Fruit fly (Drosophila melanogaster) whole organism, embryonic: ENCODE results near the gene Cnep1r2.
A peak's percentile ranks its signal among the peaks of the same experiment; 100 is the strongest.

ENCODE experiments used
- Atf6 ChIP-seq: fragments of 200-800 bp; sonication (Bioruptor generic); IDR thresholded peaks from 2 replicates; pipeline ENCODE4 v1.3.6; 2022; ENCODE audit warnings: missing biosample characterization, missing genetic modification characterization
- Blimp-1 ChIP-seq: fragments of 200-800 bp; sonication (Bioruptor generic); optimal IDR thresholded peaks from 3 replicates; lab custom pipeline; 2018; ENCODE audit warnings: missing biosample characterization, missing genetic modification characterization, mild to moderate bottlenecking, moderate library complexity, missing genetic modification reagents
- CG11723 ChIP-seq: fragments of 200-800 bp; sonication (Bioruptor generic); optimal IDR thresholded peaks from 2 replicates; lab custom pipeline; 2017; ENCODE audit warnings: missing biosample characterization, mild to moderate bottlenecking, missing genetic modification characterization
- CG12104 ChIP-seq: fragments of 200-800 bp; sonication (Bioruptor generic); optimal IDR thresholded peaks from 3 replicates; lab custom pipeline; 2016; ENCODE audit warnings: missing biosample characterization, missing genetic modification characterization
- CG12219 ChIP-seq: fragments of 200-800 bp; sonication (Bioruptor generic); optimal IDR thresholded peaks from 3 replicates; lab custom pipeline; 2018; ENCODE audit warnings: missing biosample characterization, mild to moderate bottlenecking, missing genetic modification characterization
- CG12659 ChIP-seq: fragments of 200-800 bp; sonication (Bioruptor generic); optimal IDR thresholded peaks from 3 replicates; lab custom pipeline; 2017; ENCODE audit warnings: mild to moderate bottlenecking, missing biosample characterization, missing genetic modification reagents, missing genetic modification characterization
- CG13123 ChIP-seq: fragments of 200-800 bp; sonication (Bioruptor generic); optimal IDR thresholded peaks from 2 replicates; lab custom pipeline; 2016; ENCODE audit warnings: missing biosample characterization, missing genetic modification characterization
- CG1647 ChIP-seq: fragments of 200-800 bp; sonication (Bioruptor generic); optimal IDR thresholded peaks from 3 replicates; lab custom pipeline; 2016; ENCODE audit warnings: missing biosample characterization, missing genetic modification characterization
- CG2129 ChIP-seq: fragments of 200-800 bp; sonication (Bioruptor generic); IDR thresholded peaks from 2 replicates; pipeline ENCODE4 v1.3.6; 2022; ENCODE audit warnings: missing biosample characterization, missing genetic modification characterization; ENCODE audit not compliant: partially characterized antibody
- CG2712 ChIP-seq: fragments of 200-800 bp; optimal IDR thresholded peaks from 3 replicates; lab custom pipeline; 2019; ENCODE audit warnings: missing biosample characterization, mild to moderate bottlenecking, missing genetic modification characterization, moderate library complexity
- CG30403 ChIP-seq: fragments of 200-800 bp; sonication (Bioruptor generic); optimal IDR thresholded peaks from 3 replicates; lab custom pipeline; 2016; ENCODE audit warnings: missing biosample characterization, missing genetic modification characterization
- CG32767 ChIP-seq: fragments of 200-800 bp; sonication (Bioruptor generic); IDR thresholded peaks from 2 replicates; pipeline ENCODE4 v1.3.6; 2022; ENCODE audit warnings: missing biosample characterization, missing genetic modification characterization
- CG6272 ChIP-seq: fragments of 200-800 bp; sonication (Bioruptor generic); IDR thresholded peaks from 2 replicates; pipeline ENCODE4 v1.3.6; 2022; ENCODE audit warnings: missing biosample characterization, missing genetic modification characterization
- CG7271 ChIP-seq: fragments of 200-800 bp; sonication (Bioruptor generic); optimal IDR thresholded peaks from 2 replicates; lab custom pipeline; 2018; ENCODE audit warnings: missing biosample characterization, mild to moderate bottlenecking, missing genetic modification characterization, moderate library complexity
- CG8359 ChIP-seq: fragments of 200-800 bp; sonication (Bioruptor generic); optimal IDR thresholded peaks from 2 replicates; lab custom pipeline; 2017; ENCODE audit warnings: missing biosample characterization, mild to moderate bottlenecking, missing genetic modification characterization, borderline replicate concordance
- CG8388 ChIP-seq: fragments of 200-800 bp; sonication (Bioruptor generic); optimal IDR thresholded peaks from 2 replicates; lab custom pipeline; 2019; ENCODE audit warnings: missing biosample characterization, mild to moderate bottlenecking, missing genetic modification characterization, moderate library complexity
- CG8478 ChIP-seq: fragments of >200 bp; optimal IDR thresholded peaks from 2 replicates; lab custom pipeline; 2018
- CG9437 ChIP-seq: fragments of 200-800 bp; sonication (Bioruptor generic); optimal IDR thresholded peaks from 2 replicates; lab custom pipeline; 2018; ENCODE audit warnings: missing biosample characterization, mild to moderate bottlenecking, missing genetic modification characterization
- CHES-1-like ChIP-seq: fragments of 200-800 bp; sonication (Bioruptor generic); optimal IDR thresholded peaks from 2 replicates; lab custom pipeline; 2016; ENCODE audit warnings: missing biosample characterization, missing genetic modification characterization
- D19A ChIP-seq: fragments of 200-800 bp; optimal IDR thresholded peaks from 3 replicates; lab custom pipeline; 2019; ENCODE audit warnings: missing biosample characterization, mild to moderate bottlenecking, missing genetic modification characterization, moderate library complexity
- D19B ChIP-seq: fragments of 200-800 bp; sonication (Bioruptor generic); optimal IDR thresholded peaks from 2 replicates; lab custom pipeline; 2017; ENCODE audit warnings: missing biosample characterization, mild to moderate bottlenecking, missing genetic modification characterization
- Deaf1 ChIP-seq: fragments of 200-800 bp; optimal IDR thresholded peaks from 3 replicates; lab custom pipeline; 2019; ENCODE audit warnings: missing biosample characterization, mild to moderate bottlenecking, missing genetic modification characterization, moderate library complexity
- Dip3 ChIP-seq: fragments of 200-800 bp; sonication (Bioruptor generic); optimal IDR thresholded peaks from 3 replicates; lab custom pipeline; 2016; ENCODE audit warnings: missing biosample characterization, missing genetic modification characterization
- Dll ChIP-seq: fragments of 200-800 bp; sonication (Bioruptor generic); IDR thresholded peaks from 4 replicates; pipeline ENCODE4 v1.3.6; 2022; ENCODE audit warnings: missing biosample characterization, missing genetic modification characterization; ENCODE audit not compliant: partially characterized antibody
- ERR ChIP-seq: fragments of 200-800 bp; sonication (Bioruptor generic); optimal IDR thresholded peaks from 2 replicates; lab custom pipeline; 2016; ENCODE audit warnings: missing biosample characterization, missing genetic modification characterization
- Elba2 ChIP-seq: fragments of 200-800 bp; sonication (Bioruptor generic); optimal IDR thresholded peaks from 3 replicates; lab custom pipeline; 2016; ENCODE audit warnings: missing biosample characterization, missing genetic modification characterization
- Gsc ChIP-seq: fragments of 200-800 bp; sonication (Bioruptor generic); IDR thresholded peaks from 2 replicates; pipeline ENCODE4 v1.3.6; 2022; ENCODE audit warnings: missing biosample characterization, missing genetic modification characterization
- Gug ChIP-seq: fragments of 200-800 bp; sonication (Bioruptor generic); IDR thresholded peaks from 4 replicates; pipeline ENCODE4 v1.3.6; 2022; ENCODE audit warnings: missing biosample characterization, missing genetic modification characterization
- Hmx ChIP-seq: fragments of 200-800 bp; sonication (Bioruptor generic); optimal IDR thresholded peaks from 2 replicates; lab custom pipeline; 2016; ENCODE audit warnings: missing biosample characterization, missing genetic modification characterization
- Hsf ChIP-seq: fragments of 200-800 bp; sonication (Bioruptor generic); optimal IDR thresholded peaks from 3 replicates; lab custom pipeline; 2016; ENCODE audit warnings: missing biosample characterization, missing genetic modification characterization
- MESR4 ChIP-seq: fragments of 200-800 bp; sonication (Bioruptor generic); optimal IDR thresholded peaks from 2 replicates; lab custom pipeline; 2018; ENCODE audit warnings: missing biosample characterization, mild to moderate bottlenecking, missing genetic modification characterization, moderate library complexity
- Ptx1 ChIP-seq: fragments of 200-800 bp; sonication (Bioruptor generic); IDR thresholded peaks from 2 replicates; pipeline ENCODE4 v1.3.6; 2022; ENCODE audit warnings: missing biosample characterization, missing genetic modification characterization
- Side ChIP-seq: fragments of 200-800 bp; sonication (Bioruptor generic); optimal IDR thresholded peaks from 2 replicates; lab custom pipeline; 2016; ENCODE audit warnings: missing biosample characterization, missing genetic modification characterization
- Sin3A ChIP-seq: fragments of >200 bp; optimal IDR thresholded peaks from 2 replicates; lab custom pipeline; 2018
- Xrp1 ChIP-seq: fragments of 200-800 bp; sonication (Bioruptor generic); IDR thresholded peaks from 2 replicates; pipeline ENCODE4 v1.3.6; 2022; ENCODE audit warnings: missing biosample characterization, missing genetic modification characterization
- dmrt11E ChIP-seq: fragments of 200-800 bp; sonication (Bioruptor generic); optimal IDR thresholded peaks from 3 replicates; lab custom pipeline; 2018; ENCODE audit warnings: missing biosample characterization, mild to moderate bottlenecking, missing genetic modification characterization, moderate library complexity
- fd3F ChIP-seq: fragments of 200-800 bp; sonication (Bioruptor generic); optimal IDR thresholded peaks from 2 replicates; lab custom pipeline; 2018; ENCODE audit warnings: missing biosample characterization, mild to moderate bottlenecking, missing genetic modification characterization, moderate library complexity
- gsb ChIP-seq: fragments of 200-800 bp; sonication (Bioruptor generic); IDR thresholded peaks from 2 replicates; pipeline ENCODE4 v1.3.6; 2022; ENCODE audit warnings: missing biosample characterization, missing genetic modification characterization
- ken ChIP-seq: fragments of 200-800 bp; sonication (Bioruptor generic); IDR thresholded peaks from 3 replicates; pipeline ENCODE4 v1.3.6; 2022; ENCODE audit warnings: missing biosample characterization, missing genetic modification characterization
- klu ChIP-seq: fragments of 200-800 bp; sonication (Bioruptor generic); IDR thresholded peaks from 2 replicates; pipeline ENCODE4 v1.3.6; 2022; ENCODE audit warnings: missing biosample characterization, missing genetic modification characterization
- lab ChIP-seq: fragments of 200-800 bp; sonication (Bioruptor generic); optimal IDR thresholded peaks from 3 replicates; lab custom pipeline; 2017; ENCODE audit warnings: missing biosample characterization, missing genetic modification characterization, mild to moderate bottlenecking, moderate library complexity, missing genetic modification reagents
- pb ChIP-seq: fragments of 200-800 bp; sonication (Bioruptor generic); optimal IDR thresholded peaks from 3 replicates; lab custom pipeline; 2016; ENCODE audit warnings: missing biosample characterization, missing genetic modification characterization
- run ChIP-seq: fragments of 200-800 bp; sonication (Bioruptor generic); optimal IDR thresholded peaks from 3 replicates; lab custom pipeline; 2018; ENCODE audit warnings: missing biosample characterization, mild to moderate bottlenecking, missing genetic modification characterization
- sisA ChIP-seq: fragments of 200-800 bp; sonication (Bioruptor generic); IDR thresholded peaks from 2 replicates; pipeline ENCODE4 v1.3.6; 2022; ENCODE audit warnings: missing biosample characterization, missing genetic modification characterization
- stwl ChIP-seq: fragments of 200-800 bp; sonication (Bioruptor generic); optimal IDR thresholded peaks from 3 replicates; lab custom pipeline; 2018; ENCODE audit warnings: missing biosample characterization, mild to moderate bottlenecking, missing genetic modification characterization, moderate library complexity
- tap ChIP-seq: fragments of 200-800 bp; optimal IDR thresholded peaks from 3 replicates; lab custom pipeline; 2019; ENCODE audit warnings: missing biosample characterization, mild to moderate bottlenecking, missing genetic modification characterization, moderate library complexity
- ttk ChIP-seq: fragments of 200-800 bp; sonication (Bioruptor generic); IDR thresholded peaks from 2 replicates; pipeline ENCODE4 v2.1.2; 2022; ENCODE audit warnings: missing biosample characterization, missing genetic modification characterization
- usp ChIP-seq: fragments of >200 bp; optimal IDR thresholded peaks from 2 replicates; lab custom pipeline; 2017; ENCODE audit warnings: missing biosample characterization, missing genetic modification characterization
- vnd ChIP-seq: fragments of 200-800 bp; sonication (Bioruptor generic); IDR thresholded peaks from 3 replicates; pipeline ENCODE4 v1.3.6; 2022; ENCODE audit warnings: missing biosample characterization, missing genetic modification characterization; ENCODE audit not compliant: partially characterized antibody
- zen ChIP-seq: fragments of 200-800 bp; sonication (Bioruptor generic); optimal IDR thresholded peaks from 3 replicates; lab custom pipeline; 2018; ENCODE audit warnings: missing biosample characterization, mild to moderate bottlenecking, missing genetic modification characterization, moderate library complexity

Cnep1r2 gene

dm6 chr3L:10681814-10682213, 43.9 kb downstream of the Cnep1r2 start (continued):
- TF ChIP-seq run (tag; lab: Kevin White, UChicago) (no peak), Dll (GFP tag; lab: Robert Waterston, UW) (peak; percentile 54; the same call in 2 of the 4 replicates), CG12104 (GFP tag; lab: Kevin White, UChicago) (no peak), Atf6 (GFP tag; lab: Robert Waterston, UW) (peak; percentile 32; the same call in 1 of the 2 replicates), CG8359 (GFP tag; lab: Kevin White, UChicago) (no peak), CG11723 (GFP tag; lab: Kevin White, UChicago) (no peak), ken (no peak), tap (tag; lab: Kevin White, UChicago) (no peak), D19A (tag; lab: Kevin White, UChicago) (no peak), CG13123 (GFP tag; lab: Kevin White, UChicago) (no peak), CG30403 (GFP tag; lab: Kevin White, UChicago) (no peak), Gug (GFP tag; lab: Robert Waterston, UW) (no peak), gsb (GFP tag; lab: Robert Waterston, UW) (no peak), Deaf1 (tag; lab: Kevin White, UChicago) (peak; percentile 13), zen (tag; lab: Kevin White, UChicago) (no peak), CG8388 (GFP tag; lab: Kevin White, UChicago) (no peak), usp (GFP tag; lab: Kevin White, UChicago) (no peak), ttk (GFP tag; lab: Robert Waterston, UW) (no peak), vnd (GFP tag; lab: Robert Waterston, UW) (no peak), CG32767 (GFP tag; lab: Robert Waterston, UW) (no peak)

DNA sequence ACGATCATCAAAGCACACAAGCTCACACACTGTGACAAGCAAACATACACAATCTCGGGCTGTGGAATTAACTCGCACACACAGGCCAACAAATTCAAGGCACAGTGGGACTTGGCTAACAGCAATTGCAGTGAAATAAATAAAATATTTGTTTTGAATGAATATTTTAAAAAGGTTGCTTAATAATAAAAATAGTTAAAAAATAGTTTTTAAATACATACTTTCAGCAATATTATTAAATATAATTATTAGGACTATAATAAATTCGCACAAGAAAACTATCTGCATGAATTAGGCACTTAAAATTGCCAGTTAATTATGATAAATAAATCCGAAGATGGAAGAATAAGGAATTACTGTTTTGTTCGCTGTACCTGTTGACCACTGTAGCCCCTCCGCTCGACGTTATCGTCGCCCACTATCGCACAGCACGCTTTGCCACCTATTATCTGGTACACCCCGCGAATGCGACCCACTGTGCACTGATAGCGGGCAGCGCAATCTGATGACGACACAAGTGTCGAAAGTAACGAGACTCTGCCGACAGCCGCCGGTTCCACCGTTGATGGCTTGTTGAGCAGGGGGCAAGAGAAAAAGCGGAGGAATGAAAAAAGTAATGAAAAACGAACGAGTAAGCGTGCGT, 44.9 kb downstream of the Cnep1r2 start:
- TF ChIP-seq Ptx1 (GFP tag; lab: Robert Waterston, UW) (peak; percentile 99), CG7271 (tag; lab: Kevin White, UChicago) (peak; percentile 72), CG1647 (GFP tag; lab: Kevin White, UChicago) (peak; percentile 69), Blimp-1 (peak; percentile 96), CG9437 (peak; percentile 97), fd3F (GFP tag; lab: Kevin White, UChicago) (peak; percentile 97), dmrt11E (peak; percentile 96), Xrp1 (GFP tag; lab: Robert Waterston, UW) (peak; percentile 98), CG2129 (no peak), Gsc (GFP tag; lab: Robert Waterston, UW) (no peak; the same call in 1 of the 2 replicates), CG2712 (tag; lab: Kevin White, UChicago) (peak; percentile 99), Side (GFP tag; lab: Kevin White, UChicago) (peak; percentile 58), sisA (GFP tag; lab: Robert Waterston, UW) (peak; percentile 98), CG12659 (peak; percentile 99), MESR4 (peak; percentile 29), CHES-1-like (peak; percentile 72), D19B (GFP tag; lab: Kevin White, UChicago) (peak; percentile 94), Hmx (GFP tag; lab: Kevin White, UChicago) (peak; percentile 81), lab (GFP tag; lab: Kevin White, UChicago) (peak; percentile 99), CG8478 (lab: Kevin White, UChicago) (no peak), CG12219 (peak; percentile 96), pb (peak; percentile 66), CG6272 (peak; percentile 94), Elba2 (GFP tag; lab: Kevin White, UChicago) (peak; percentile 37), Hsf (GFP tag; lab: Kevin White, UChicago) (peak; percentile 93), ERR (peak; percentile 39), Dip3 (GFP tag; lab: Kevin White, UChicago) (peak; percentile 85), run (tag; lab: Kevin White, UChicago) (peak; percentile 97), Sin3A (lab: Kevin White, UChicago) (no peak), stwl (tag; lab: Kevin White, UChicago) (no peak), klu (GFP tag; lab: Robert Waterston, UW) (peak; percentile 97)
